Worm (Caenorhabditis elegans) whole organism, midembryonic: Measurements from ENCODE around the gene lir-1.

Source experiments
- cog-1 ChIP-seq: sonication (generic microtip); optimal IDR thresholded peaks from 2 replicates; lab custom pipeline; 2016; ENCODE audit warnings: missing genetic modification characterization, missing compliant biosample characterization
- flt-1 ChIP-seq: fragments of 200-800 bp; sonication (Bioruptor generic); IDR thresholded peaks from 2 replicates; pipeline ENCODE4 v1.3.6; 2022; ENCODE audit warnings: missing genetic modification characterization, missing compliant biosample characterization
- med-1 ChIP-seq: sonication (generic microtip); optimal IDR thresholded peaks from 2 replicates; lab custom pipeline; 2017; ENCODE audit warnings: missing genetic modification characterization, mild to moderate bottlenecking, missing compliant biosample characterization, antibody characterized with exemption, missing genetic modification reagents; ENCODE audit not compliant: insufficient read depth
- ref-1 ChIP-seq: fragments of 200-800 bp; sonication (Bioruptor generic); conservative IDR thresholded peaks from 2 replicates; pipeline ENCODE4 v1.3.6; 2022; ENCODE audit warnings: missing genetic modification reagents, missing genetic modification characterization, missing compliant biosample characterization
- ztf-23 ChIP-seq: fragments of 200-800 bp; sonication (Bioruptor generic); IDR thresholded peaks from 2 replicates; pipeline ENCODE4 v1.3.6; 2022; ENCODE audit warnings: missing genetic modification reagents, missing genetic modification characterization, missing compliant biosample characterization
- ztf-29 ChIP-seq: fragments of 200-800 bp; sonication (Bioruptor generic); IDR thresholded peaks from 2 replicates; pipeline ENCODE4 v1.3.6; 2022; ENCODE audit warnings: missing genetic modification reagents, missing genetic modification characterization, missing compliant biosample characterization

ce11 chrII:7718491-7718890, 46.7 kb downstream of the lir-1 start, which contains the start of gene cpna-5:
- TF ChIP-seq ztf-23 (GFP tag; lab: Robert Waterston, UW) (no peak), cog-1 (tag; lab: Kevin White, UChicago) (no peak), med-1 (no peak), flt-1 (no peak), ref-1 (GFP tag; lab: Robert Waterston, UW) (no peak), ztf-29 (GFP tag; lab: Robert Waterston, UW) (no peak)
